Fruit fly (Drosophila melanogaster) whole organism, embryonic: ENCODE measurements around the gene GstZ1.
A peak's percentile ranks its signal among the peaks of the same experiment; 100 is the strongest.

Experiments used
- CG10267 ChIP-seq: fragments of 200-800 bp; sonication (Bioruptor generic); optimal IDR thresholded peaks from 2 replicates; lab custom pipeline; 2018; ENCODE audit warnings: missing biosample characterization, mild to moderate bottlenecking, missing genetic modification characterization, moderate library complexity
- CG10462 ChIP-seq: fragments of 200-800 bp; sonication (Bioruptor generic); optimal IDR thresholded peaks from 2 replicates; lab custom pipeline; 2016; ENCODE audit warnings: missing biosample characterization, missing genetic modification characterization
- CG10543 ChIP-seq: fragments of 200-800 bp; sonication (Bioruptor generic); optimal IDR thresholded peaks from 3 replicates; lab custom pipeline; 2017; ENCODE audit warnings: missing biosample characterization, mild to moderate bottlenecking, missing genetic modification characterization, moderate library complexity
- CG10979 ChIP-seq: fragments of 200-800 bp; sonication (Bioruptor generic); optimal IDR thresholded peaks from 2 replicates; lab custom pipeline; 2018; ENCODE audit warnings: missing biosample characterization, mild to moderate bottlenecking, missing genetic modification characterization, moderate library complexity
- CG11560 ChIP-seq: fragments of 200-800 bp; sonication (Bioruptor generic); IDR thresholded peaks from 3 replicates; pipeline ENCODE4 v1.3.6; 2022; ENCODE audit warnings: missing biosample characterization, missing genetic modification characterization
- CG12744 ChIP-seq: fragments of 200-800 bp; sonication (Bioruptor generic); optimal IDR thresholded peaks from 2 replicates; lab custom pipeline; 2016; ENCODE audit warnings: missing biosample characterization, missing genetic modification characterization
- CG13624 ChIP-seq: fragments of 200-800 bp; sonication (Bioruptor generic); optimal IDR thresholded peaks from 2 replicates; lab custom pipeline; 2016; ENCODE audit warnings: missing biosample characterization, missing genetic modification characterization
- CG14014 ChIP-seq: fragments of 200-800 bp; sonication (Bioruptor generic); IDR thresholded peaks from 2 replicates; pipeline ENCODE4 v1.3.6; 2022; ENCODE audit warnings: missing biosample characterization, missing genetic modification characterization
- CG14667 ChIP-seq: fragments of 200-800 bp; sonication (Bioruptor generic); IDR thresholded peaks from 2 replicates; pipeline ENCODE4 v1.3.6; 2022; ENCODE audit warnings: missing biosample characterization, missing genetic modification characterization
- CG16779 ChIP-seq: fragments of 200-800 bp; sonication (Bioruptor generic); IDR thresholded peaks from 2 replicates; pipeline ENCODE4 v1.3.6; 2022; ENCODE audit warnings: missing biosample characterization, missing genetic modification characterization
- CG31224 ChIP-seq: fragments of 200-800 bp; sonication (Bioruptor generic); IDR thresholded peaks from 2 replicates; pipeline ENCODE4 v1.3.6; 2022; ENCODE audit warnings: missing biosample characterization, missing genetic modification characterization
- CG31388 ChIP-seq: fragments of 200-800 bp; sonication (Bioruptor generic); optimal IDR thresholded peaks from 2 replicates; lab custom pipeline; 2016; ENCODE audit warnings: missing biosample characterization, missing genetic modification characterization
- CG32532 ChIP-seq: fragments of 200-800 bp; sonication (Bioruptor generic); IDR thresholded peaks from 2 replicates; pipeline ENCODE4 v1.3.6; 2022; ENCODE audit warnings: missing biosample characterization, missing genetic modification characterization
- CG33213 ChIP-seq: fragments of 200-800 bp; sonication (Bioruptor generic); optimal IDR thresholded peaks from 3 replicates; lab custom pipeline; 2016; ENCODE audit warnings: missing biosample characterization, missing genetic modification characterization
- CG33557 ChIP-seq: fragments of 200-800 bp; sonication (Bioruptor generic); optimal IDR thresholded peaks from 2 replicates; lab custom pipeline; 2019; ENCODE audit warnings: missing biosample characterization, mild to moderate bottlenecking, missing genetic modification characterization, moderate library complexity
- CG4617 ChIP-seq: fragments of 200-800 bp; sonication (Bioruptor generic); optimal IDR thresholded peaks from 3 replicates; lab custom pipeline; 2016; ENCODE audit warnings: missing biosample characterization, missing genetic modification characterization, borderline replicate concordance
- CG6654 ChIP-seq: fragments of 200-800 bp; sonication (Bioruptor generic); optimal IDR thresholded peaks from 2 replicates; lab custom pipeline; 2017; ENCODE audit warnings: missing biosample characterization, mild to moderate bottlenecking, missing genetic modification characterization
- CG7372 ChIP-seq: fragments of 200-800 bp; sonication (Bioruptor generic); IDR thresholded peaks from 2 replicates; pipeline ENCODE4 v1.3.6; 2022; ENCODE audit warnings: missing biosample characterization, missing genetic modification characterization
- CG7786 ChIP-seq: fragments of 200-800 bp; sonication (Bioruptor generic); optimal IDR thresholded peaks from 2 replicates; lab custom pipeline; 2016; ENCODE audit warnings: missing biosample characterization, missing genetic modification characterization
- CG9609 ChIP-seq: fragments of 200-800 bp; sonication (Bioruptor generic); optimal IDR thresholded peaks from 3 replicates; lab custom pipeline; 2016; ENCODE audit warnings: missing biosample characterization, missing genetic modification characterization
- Dad ChIP-seq: fragments of 200-800 bp; sonication (Bioruptor generic); optimal IDR thresholded peaks from 3 replicates; lab custom pipeline; 2016; ENCODE audit warnings: missing biosample characterization, missing genetic modification characterization
- Doc3 ChIP-seq: fragments of 200-800 bp; sonication (Bioruptor generic); IDR thresholded peaks from 3 replicates; pipeline ENCODE4 v1.3.6; 2022; ENCODE audit warnings: missing biosample characterization, missing genetic modification characterization; ENCODE audit not compliant: partially characterized antibody
- Hand ChIP-seq: fragments of 200-800 bp; sonication (Bioruptor generic); optimal IDR thresholded peaks from 2 replicates; lab custom pipeline; 2017; ENCODE audit warnings: mild to moderate bottlenecking, missing biosample characterization, missing genetic modification reagents, missing genetic modification characterization
- Hey ChIP-seq: fragments of 200-800 bp; sonication (Bioruptor generic); optimal IDR thresholded peaks from 3 replicates; lab custom pipeline; 2018; ENCODE audit warnings: missing biosample characterization, mild to moderate bottlenecking, missing genetic modification characterization
- Nf-YB ChIP-seq: fragments of 200-800 bp; sonication (Bioruptor generic); optimal IDR thresholded peaks from 3 replicates; lab custom pipeline; 2019; ENCODE audit warnings: missing biosample characterization, mild to moderate bottlenecking, missing genetic modification characterization, moderate library complexity
- Oaz ChIP-seq: fragments of 200-800 bp; sonication (Bioruptor generic); IDR thresholded peaks from 2 replicates; pipeline ENCODE4 v1.3.6; 2022; ENCODE audit warnings: missing biosample characterization, missing genetic modification characterization
- Optix ChIP-seq: fragments of 200-800 bp; sonication (Bioruptor generic); IDR thresholded peaks from 3 replicates; pipeline ENCODE4 v1.3.6; 2022; ENCODE audit warnings: missing biosample characterization, missing genetic modification characterization
- Sry-δ ChIP-seq: fragments of 200-800 bp; sonication (Bioruptor generic); optimal IDR thresholded peaks from 2 replicates; lab custom pipeline; 2016; ENCODE audit warnings: missing biosample characterization, missing genetic modification characterization
- Stat92E ChIP-seq, 3 experiments: fragments of >200 bp in 2 of 3; fragments of 200-800 bp in 1 of 3; sonication (Bioruptor generic) in 1 of 3; optimal IDR thresholded peaks; 2 replicates each; lab custom pipeline; 2017 to 2019; ENCODE audit warnings: missing biosample characterization in 3 of 3, missing genetic modification characterization in 3 of 3, mild to moderate bottlenecking in 1 of 3, moderate library complexity in 1 of 3
- bowl ChIP-seq: fragments of 200-800 bp; sonication (Bioruptor generic); IDR thresholded peaks from 2 replicates; pipeline ENCODE4 v1.3.6; 2022; ENCODE audit warnings: missing biosample characterization, missing genetic modification characterization
- chm ChIP-seq: fragments of 200-800 bp; sonication (Bioruptor generic); IDR thresholded peaks from 2 replicates; pipeline ENCODE4 v1.3.6; 2022; ENCODE audit warnings: missing biosample characterization, missing genetic modification characterization
- ci ChIP-seq: fragments of 200-800 bp; sonication (Bioruptor generic); IDR thresholded peaks from 3 replicates; pipeline ENCODE4 v1.3.6; 2022; ENCODE audit warnings: missing biosample characterization, missing genetic modification characterization
- dpn ChIP-seq, 2 experiments: fragments of 200-800 bp; sonication (Bioruptor generic); optimal IDR thresholded peaks; 3 replicates each; lab custom pipeline; 2016; ENCODE audit warnings: missing biosample characterization in 2 of 2, missing genetic modification characterization in 2 of 2
- dysf ChIP-seq: fragments of 200-800 bp; sonication (Bioruptor generic); IDR thresholded peaks from 3 replicates; pipeline ENCODE4 v1.3.6; 2022; ENCODE audit warnings: missing biosample characterization, missing genetic modification characterization
- fd3F ChIP-seq: fragments of 200-800 bp; sonication (Bioruptor generic); optimal IDR thresholded peaks from 2 replicates; lab custom pipeline; 2018; ENCODE audit warnings: missing biosample characterization, mild to moderate bottlenecking, missing genetic modification characterization, moderate library complexity
- grn ChIP-seq: fragments of 200-800 bp; sonication (Bioruptor generic); optimal IDR thresholded peaks from 3 replicates; lab custom pipeline; 2017; ENCODE audit warnings: missing biosample characterization, missing genetic modification characterization
- ham ChIP-seq: fragments of 200-800 bp; sonication (Bioruptor generic); IDR thresholded peaks from 2 replicates; pipeline ENCODE4 v1.3.6; 2022; ENCODE audit warnings: missing biosample characterization, missing genetic modification characterization
- hbn ChIP-seq: fragments of 200-800 bp; sonication (Bioruptor generic); IDR thresholded peaks from 2 replicates; pipeline ENCODE4 v1.3.6; 2022; ENCODE audit warnings: missing biosample characterization, missing genetic modification characterization; ENCODE audit not compliant: partially characterized antibody
- hkb ChIP-seq, 2 experiments: fragments of 200-800 bp in 1 of 2; fragments of >200 bp in 1 of 2; sonication (Bioruptor generic) in 1 of 2; IDR thresholded peaks in 1 of 2; optimal IDR thresholded peaks in 1 of 2; 2 replicates each; pipeline versions ENCODE4 v1.3.6 to Lab custom; 2017 to 2022; ENCODE audit warnings: missing biosample characterization in 1 of 2, missing genetic modification characterization in 1 of 2
- kay ChIP-seq: fragments of 200-800 bp; sonication (Bioruptor generic); optimal IDR thresholded peaks from 2 replicates; lab custom pipeline; 2016; ENCODE audit warnings: missing biosample characterization, missing genetic modification characterization
- kni ChIP-seq: fragments of 200-800 bp; sonication (Bioruptor generic); optimal IDR thresholded peaks from 3 replicates; lab custom pipeline; 2017; ENCODE audit warnings: mild to moderate bottlenecking, missing biosample characterization, missing genetic modification reagents, missing genetic modification characterization
- odd ChIP-seq: fragments of 200-800 bp; sonication (Bioruptor generic); optimal IDR thresholded peaks from 2 replicates; lab custom pipeline; 2017; ENCODE audit warnings: missing biosample characterization, mild to moderate bottlenecking, missing genetic modification characterization
- prd ChIP-seq, 3 experiments: fragments of >200 bp in 2 of 3; fragments of 200-800 bp in 1 of 3; sonication (Bioruptor generic) in 1 of 3; optimal IDR thresholded peaks in 2 of 3; IDR thresholded peaks in 1 of 3; 2 replicates in 2 of 3; 3 replicates in 1 of 3; pipeline versions ENCODE4 v1.3.6 to Lab custom; 2017 to 2022; ENCODE audit warnings: missing biosample characterization in 1 of 3, missing genetic modification characterization in 1 of 3
- pros ChIP-seq: fragments of 200-800 bp; sonication (Bioruptor generic); optimal IDR thresholded peaks from 3 replicates; lab custom pipeline; 2019; ENCODE audit warnings: missing biosample characterization, mild to moderate bottlenecking, missing genetic modification characterization, moderate library complexity
- row ChIP-seq: fragments of 200-800 bp; sonication (Bioruptor generic); IDR thresholded peaks from 3 replicates; pipeline ENCODE4 v1.3.6; 2022; ENCODE audit warnings: missing biosample characterization, missing genetic modification characterization
- sqz ChIP-seq: fragments of 200-800 bp; sonication (Bioruptor generic); optimal IDR thresholded peaks from 3 replicates; lab custom pipeline; 2018; ENCODE audit warnings: missing biosample characterization, mild to moderate bottlenecking, missing genetic modification characterization
- stwl ChIP-seq: fragments of 200-800 bp; sonication (Bioruptor generic); optimal IDR thresholded peaks from 3 replicates; lab custom pipeline; 2018; ENCODE audit warnings: missing biosample characterization, mild to moderate bottlenecking, missing genetic modification characterization, moderate library complexity
- trh ChIP-seq: fragments of 200-800 bp; sonication (Bioruptor generic); optimal IDR thresholded peaks from 2 replicates; lab custom pipeline; 2016; ENCODE audit warnings: missing biosample characterization, missing genetic modification characterization
- zen2 ChIP-seq: fragments of 200-800 bp; sonication (Bioruptor generic); IDR thresholded peaks from 3 replicates; pipeline ENCODE4 v1.3.6; 2022; ENCODE audit warnings: missing biosample characterization, missing genetic modification characterization; ENCODE audit not compliant: partially characterized antibody

The GstZ1 gene

dm6 chr3R:9502416-9502763 is 46.0 kb upstream of the GstZ1 start, which contains the start of gene RhoL (continued):
- TF ChIP-seq CG6654 (no peak), CG11560 (tag; lab: Robert Waterston, UW) (no peak), CG14667 (GFP tag; lab: Robert Waterston, UW) (no peak), CG12744 (peak; percentile 0), bowl (GFP tag; lab: Robert Waterston, UW) (peak; percentile 70), row (GFP tag; lab: Robert Waterston, UW) (no peak), CG13624 (peak; percentile 54), CG10267 (tag; lab: Kevin White, UChicago) (no peak), CG14014 (peak; percentile 12; the same call in 1 of the 2 replicates), Hey (tag; lab: Kevin White, UChicago) (no peak), CG4617 (GFP tag; lab: Kevin White, UChicago) (no peak), pros (GFP tag; lab: Kevin White, UChicago) (peak; percentile 4), ci (GFP tag; lab: Robert Waterston, UW) (peak; percentile 73; the same call in 2 of the 3 replicates), Sry-δ (peak; percentile 0), CG33213 (GFP tag; lab: Kevin White, UChicago) (no peak), stwl (no peak), sqz (GFP tag; lab: Kevin White, UChicago) (no peak), CG10462 (GFP tag; lab: Kevin White, UChicago) (no peak), CG32532 (GFP tag; lab: Robert Waterston, UW) (peak; percentile 68), ham (no peak), Oaz (GFP tag; lab: Robert Waterston, UW) (no peak), hbn (peak; percentile 38; the same call in 1 of the 2 replicates), CG16779 (GFP tag; lab: Robert Waterston, UW) (peak; percentile 49; the same call in 1 of the 2 replicates), prd (optimal IDR thresholded peaks at IDR 0.05; lab: Kevin White, UChicago) (no peak), prd (GFP tag; IDR thresholded peaks at IDR 0.05; lab: Robert Waterston, UW) (no peak), Nf-YB (peak; percentile 55), Doc3 (GFP tag; lab: Robert Waterston, UW) (0 out of 3 replicates have a peak, but pooled peaks have one; percentile 36), hkb (optimal IDR thresholded peaks at IDR 0.05; lab: Kevin White, UChicago) (no peak), hkb (GFP tag; IDR thresholded peaks at IDR 0.05; lab: Robert Waterston, UW) (peak; percentile 67; the same call in 1 of the 2 replicates), CG10979 (tag; lab: Kevin White, UChicago) (no peak), grn (GFP tag; lab: Kevin White, UChicago) (peak; percentile 43), CG31388 (GFP tag; lab: Kevin White, UChicago) (no peak), dysf (peak; percentile 14; the same call in 1 of the 3 replicates), trh (no peak), zen2 (peak; percentile 50; the same call in 2 of the 3 replicates), Hand (GFP tag; lab: Kevin White, UChicago) (no peak)

- no peak for TF ChIP-seq pros (GFP tag; lab: Kevin White, UChicago)
- TF ChIP-seq CG33557 (GFP tag; lab: Kevin White, UChicago), result no peak
- 0 out of 2 replicates have a peak, but pooled peaks have one; percentile 11 for TF ChIP-seq chm
- TF ChIP-seq CG31224, result peak; percentile 26; the same call in 1 of the 2 replicates
- peak; percentile 2 for TF ChIP-seq kay (GFP tag; lab: Kevin White, UChicago)
- TF ChIP-seq CG7372 (GFP tag; lab: Robert Waterston, UW), result no peak
- TF ChIP-seq Dad (GFP tag; lab: Kevin White, UChicago), result no peak
- TF ChIP-seq Optix, result no peak
- no peak for TF ChIP-seq dpn (GFP tag; optimal IDR thresholded peaks at IDR 0.05; lab: Kevin White, UChicago)
- TF ChIP-seq CG10543 (GFP tag; lab: Kevin White, UChicago), result peak; percentile 88
- peak; percentile 46 for TF ChIP-seq kni (GFP tag; lab: Kevin White, UChicago)
- no peak for TF ChIP-seq fd3F (GFP tag; lab: Kevin White, UChicago)
- no peak for TF ChIP-seq CG7786 (GFP tag; lab: Kevin White, UChicago)
- TF ChIP-seq Stat92E (GFP tag; optimal IDR thresholded peaks at IDR 0.05; lab: Kevin White, UChicago), result peak in 1 of 3 experiments; percentile 23
- peak; percentile 7 for TF ChIP-seq odd
- no peak for TF ChIP-seq CG9609 (GFP tag; lab: Kevin White, UChicago)
- no peak for TF ChIP-seq CG13624
Measured at dm6 chr3R:9501489-9502415, 45.4 kb upstream of the GstZ1 start.
